Fruit fly (Drosophila melanogaster): ENCODE measurements around the gene CG33257.

DNA sequence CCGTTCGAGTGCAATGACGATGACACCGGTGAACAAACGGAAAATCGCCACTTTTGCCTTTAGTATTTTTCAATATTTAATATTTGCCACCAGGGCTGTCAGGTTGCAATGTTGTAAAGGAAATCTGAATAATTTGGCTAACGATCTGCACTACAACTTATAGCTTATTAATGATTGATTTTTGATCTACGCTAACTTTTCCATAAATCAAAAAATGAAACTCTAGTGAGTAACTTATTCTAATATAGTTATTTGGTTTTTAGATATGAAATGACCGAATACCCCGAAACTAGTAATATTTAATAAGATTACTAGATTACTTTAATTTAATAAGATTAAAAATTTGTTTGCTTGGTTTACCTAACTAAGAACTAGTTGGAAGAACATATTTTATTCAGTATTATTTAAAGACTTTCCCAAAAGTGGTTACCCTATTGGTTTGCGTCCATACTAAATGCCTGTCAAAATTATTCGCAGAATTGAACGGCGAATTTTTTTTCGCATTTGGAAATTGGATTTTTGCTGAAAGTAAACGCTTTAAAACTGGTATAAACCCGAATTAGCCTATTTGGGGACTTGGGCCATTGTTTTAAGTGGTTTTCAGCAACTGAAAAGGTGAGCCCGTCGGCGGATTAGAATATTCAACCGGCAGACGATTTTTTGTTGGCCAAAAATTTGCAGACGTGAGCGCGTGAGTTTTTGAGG, 39.9 kb downstream of the CG33257 start, which contains the start of the genes Agpat3 and RAF2:
- TF ChIP-seq ttk (optimal IDR thresholded peaks at IDR 0.05) (no peak), psq (optimal IDR thresholded peaks at IDR 0.05) (no peak)
